Worm (Caenorhabditis elegans): Measurements from ENCODE around the gene F02D10.3.

ce11 chrX:13499923-13500322, 37.5 kb upstream of the F02D10.3 start:
- TF ChIP-seq mes-4 (tag; optimal IDR thresholded peaks at IDR 0.05), result no peak
- no peak for TF ChIP-seq unc-62 (GFP tag; optimal IDR thresholded peaks at IDR 0.05)
- TF ChIP-seq hmg-1.2 (GFP tag; IDR thresholded peaks at IDR 0.05), result no peak
- no peak for TF ChIP-seq F57A8.1 (GFP tag; optimal IDR thresholded peaks at IDR 0.05)
- no peak for TF ChIP-seq bed-2 (GFP tag; IDR thresholded peaks at IDR 0.05)
- TF ChIP-seq snpc-1.3 (tag; optimal IDR thresholded peaks at IDR 0.05; ENCODE audit: insufficient read depth), result no peak
- TF ChIP-seq dpff-1 (tag; optimal IDR thresholded peaks at IDR 0.05), result no peak
- no peak for TF ChIP-seq rec-8 (tag; optimal IDR thresholded peaks at IDR 0.05)
- TF ChIP-seq snpc-4 (GFP tag; optimal IDR thresholded peaks at IDR 0.05), result no peak
- no peak for TF ChIP-seq snpc-4 (tag; optimal IDR thresholded peaks at IDR 0.05)
- TF ChIP-seq efl-1 (GFP tag; optimal IDR thresholded peaks at IDR 0.05), result no peak
- no peak for TF ChIP-seq atf-7 (tag; optimal IDR thresholded peaks at IDR 0.05)
